Fruit fly (Drosophila melanogaster) whole organism, adult: Measurements from ENCODE around the gene CG42798.

ENCODE experiments used
- CG11617 ChIP-seq: fragments of 200-800 bp; sonication (Bioruptor generic); optimal IDR thresholded peaks from 2 replicates; lab custom pipeline; 2017; ENCODE audit warnings: mild to moderate bottlenecking, missing biosample characterization, missing genetic modification reagents, missing genetic modification characterization
- CG12768 ChIP-seq: fragments of 200-800 bp; sonication (Bioruptor generic); optimal IDR thresholded peaks from 2 replicates; lab custom pipeline; 2017; ENCODE audit warnings: missing biosample characterization, missing genetic modification characterization, mild to moderate bottlenecking, moderate library complexity, missing genetic modification reagents
- CG14711 ChIP-seq: fragments of 200-800 bp; sonication (Bioruptor generic); optimal IDR thresholded peaks from 2 replicates; lab custom pipeline; 2018; ENCODE audit warnings: missing biosample characterization, mild to moderate bottlenecking, missing genetic modification characterization, moderate library complexity
- CG1620 ChIP-seq: fragments of 200-800 bp; sonication (Bioruptor generic); optimal IDR thresholded peaks from 2 replicates; lab custom pipeline; 2016; ENCODE audit warnings: missing biosample characterization, missing genetic modification characterization
- CG33017 ChIP-seq: fragments of 200-800 bp; sonication (Bioruptor generic); optimal IDR thresholded peaks from 2 replicates; lab custom pipeline; 2018; ENCODE audit warnings: missing biosample characterization, mild to moderate bottlenecking, missing genetic modification characterization, moderate library complexity
- CG5204 ChIP-seq: fragments of 200-800 bp; sonication (Bioruptor generic); optimal IDR thresholded peaks from 2 replicates; lab custom pipeline; 2016; ENCODE audit warnings: missing biosample characterization, missing genetic modification characterization
- CG7045 ChIP-seq: fragments of 200-800 bp; sonication (Bioruptor generic); optimal IDR thresholded peaks from 2 replicates; lab custom pipeline; 2017; ENCODE audit warnings: missing biosample characterization, mild to moderate bottlenecking, missing genetic modification characterization
- CG7101 ChIP-seq: fragments of 200-800 bp; sonication (Bioruptor generic); optimal IDR thresholded peaks from 2 replicates; lab custom pipeline; 2018; ENCODE audit warnings: missing biosample characterization, mild to moderate bottlenecking, missing genetic modification characterization, moderate library complexity
- Clk ChIP-seq: fragments of 200-800 bp; sonication (Bioruptor generic); optimal IDR thresholded peaks from 2 replicates; lab custom pipeline; 2017; ENCODE audit warnings: missing biosample characterization, missing genetic modification characterization
- Crg-1 ChIP-seq: fragments of 200-800 bp; sonication (Bioruptor generic); optimal IDR thresholded peaks from 2 replicates; lab custom pipeline; 2016; ENCODE audit warnings: missing biosample characterization, missing genetic modification characterization
- Hr96 ChIP-seq: fragments of 200-800 bp; sonication (Bioruptor generic); optimal IDR thresholded peaks from 2 replicates; lab custom pipeline; 2016; ENCODE audit warnings: missing biosample characterization, missing genetic modification characterization
- Mnt ChIP-seq: fragments of 200-800 bp; sonication (Bioruptor generic); optimal IDR thresholded peaks from 2 replicates; lab custom pipeline; 2016; ENCODE audit warnings: missing biosample characterization, mild to moderate bottlenecking, missing genetic modification characterization
- bab1 ChIP-seq: fragments of 200-800 bp; sonication (Bioruptor generic); optimal IDR thresholded peaks from 3 replicates; lab custom pipeline; 2019; ENCODE audit warnings: missing biosample characterization, mild to moderate bottlenecking, missing genetic modification characterization, moderate library complexity
- cic ChIP-seq: fragments of 200-800 bp; sonication (Bioruptor generic); optimal IDR thresholded peaks from 2 replicates; lab custom pipeline; 2017; ENCODE audit warnings: missing biosample characterization, mild to moderate bottlenecking, missing genetic modification characterization, moderate library complexity
- cnc ChIP-seq, 2 experiments: fragments of >200 bp; optimal IDR thresholded peaks; 2 replicates each; lab custom pipeline; 2017
- kay ChIP-seq: fragments of 200-800 bp; sonication (Bioruptor generic); peaks from one replicate; lab custom pipeline; 2016; ENCODE audit warnings: missing biosample characterization, missing genetic modification characterization, borderline replicate concordance
- ovo ChIP-seq: fragments of 200-800 bp; sonication (Bioruptor generic); optimal IDR thresholded peaks from 2 replicates; lab custom pipeline; 2016; ENCODE audit warnings: missing biosample characterization, missing genetic modification characterization
- pad ChIP-seq: fragments of 200-800 bp; sonication (Bioruptor generic); optimal IDR thresholded peaks from 3 replicates; lab custom pipeline; 2017; ENCODE audit warnings: missing biosample characterization, missing genetic modification characterization, mild to moderate bottlenecking, moderate library complexity, missing genetic modification reagents
- tj ChIP-seq: fragments of 200-800 bp; sonication (Bioruptor generic); optimal IDR thresholded peaks from 3 replicates; lab custom pipeline; 2017; ENCODE audit warnings: missing biosample characterization, mild to moderate bottlenecking, missing genetic modification characterization, moderate library complexity
- toe ChIP-seq: fragments of 200-800 bp; sonication (Bioruptor generic); optimal IDR thresholded peaks from 2 replicates; lab custom pipeline; 2016; ENCODE audit warnings: missing biosample characterization, missing genetic modification characterization

The CG42798 gene

DNA sequence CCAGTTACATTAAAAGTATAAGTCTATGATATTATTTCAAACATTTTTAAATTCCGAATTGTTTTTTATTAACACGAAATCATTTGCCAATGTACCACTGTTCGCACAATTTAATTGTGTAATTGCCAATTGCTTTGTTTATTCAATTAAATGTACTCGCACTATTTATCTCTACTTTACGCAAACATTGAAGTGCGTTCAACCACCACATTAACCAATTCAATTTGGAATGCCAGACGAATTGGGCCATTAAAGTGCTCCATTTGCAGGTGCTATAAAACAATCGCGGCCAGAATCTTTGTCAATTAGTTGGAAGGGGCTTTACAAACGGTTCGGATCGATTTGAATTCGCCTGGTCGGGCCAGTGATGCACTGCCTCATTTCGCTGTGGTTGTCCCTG is 4.3 kb downstream of the CG42798 start, which contains the start of gene CG5863:
Gene CG5863 (plus strand): TSS at position 301 of the 400 bp plus-strand sequence.
- TF ChIP-seq ovo (no peak), pad (GFP tag; lab: Kevin White, UChicago) (no peak), CG33017 (tag; lab: Kevin White, UChicago) (no peak), kay (no peak), CG11617 (no peak), CG12768 (no peak), toe (no peak), Clk (GFP tag; lab: Kevin White, UChicago) (no peak), Hr96 (GFP tag; lab: Kevin White, UChicago) (no peak), CG7101 (tag; lab: Kevin White, UChicago) (no peak), bab1 (GFP tag; lab: Kevin White, UChicago) (no peak), CG14711 (tag; lab: Kevin White, UChicago) (no peak), CG1620 (GFP tag; lab: Kevin White, UChicago) (no peak), Crg-1 (GFP tag; lab: Kevin White, UChicago) (no peak), cic (GFP tag; lab: Kevin White, UChicago) (no peak), CG5204 (GFP tag; lab: Kevin White, UChicago) (no peak), tj (GFP tag; lab: Kevin White, UChicago) (no peak), cnc (optimal IDR thresholded peaks at IDR 0.05; lab: Kevin White, UChicago) (no peak), CG7045 (no peak), Mnt (GFP tag; lab: Kevin White, UChicago) (no peak)

DNA sequence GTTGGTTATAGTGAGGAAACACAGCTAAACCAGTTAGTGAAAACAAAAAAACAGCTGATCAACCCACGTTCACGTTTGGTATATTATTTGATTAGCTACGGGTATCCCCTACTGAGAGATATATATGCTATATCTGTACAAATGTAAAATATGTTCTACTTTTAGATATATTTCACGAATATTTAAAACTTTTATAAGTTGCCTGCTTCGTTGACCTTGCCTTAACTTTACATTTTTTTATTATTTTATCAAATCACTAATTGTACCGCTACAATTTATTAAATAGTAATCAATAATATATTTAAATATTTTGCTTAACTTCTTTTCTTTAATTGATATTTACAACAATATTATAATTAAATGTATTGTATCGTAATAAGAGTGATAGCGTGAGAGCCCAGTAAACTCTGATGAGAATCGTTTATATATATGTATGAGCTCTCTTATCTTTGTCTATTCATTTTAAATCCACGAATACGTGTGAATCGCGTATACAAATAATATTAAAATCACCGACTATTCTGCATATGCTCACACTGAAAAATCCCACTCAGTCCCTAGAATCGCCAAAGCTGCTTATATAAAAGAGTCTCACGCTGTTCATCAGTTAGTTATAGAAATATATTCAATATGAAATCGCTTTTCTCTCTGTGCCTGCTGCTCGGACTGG is 6.1 kb downstream of the CG42798 start, which contains the start of gene CG42821:
Gene CG42821 (plus strand): TSS at position 620 of the 670 bp plus-strand sequence.
- TF ChIP-seq bab1 (GFP tag; lab: Kevin White, UChicago): peak; percentile 23
- peak; percentile 29 for TF ChIP-seq CG14711 (tag; lab: Kevin White, UChicago)
- no peak for TF ChIP-seq cnc (optimal IDR thresholded peaks at IDR 0.05; lab: Kevin White, UChicago)

DNA sequence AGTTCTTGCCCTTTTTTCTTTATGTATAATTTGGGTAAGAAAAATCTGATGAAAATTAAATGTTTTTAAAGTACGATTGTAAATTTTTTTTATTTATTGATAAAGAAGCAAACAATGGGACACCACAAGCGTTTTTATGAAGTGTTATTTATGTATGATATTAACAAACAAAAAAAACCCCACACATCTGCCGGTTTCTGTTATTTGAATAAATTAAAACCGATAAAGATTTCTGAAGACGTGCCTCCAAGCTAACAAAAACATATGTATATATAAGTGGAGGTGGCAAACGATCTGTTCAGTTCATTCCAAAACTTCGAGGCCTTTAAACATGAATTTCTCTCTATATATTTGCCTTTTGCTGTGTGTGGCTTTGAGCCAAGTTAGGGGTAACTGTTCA is 7.1 kb downstream of the CG42798 start, which contains the start of gene CG42822:
Gene CG42822 (plus strand): TSS at position 301 of the 400 bp plus-strand sequence.
- TF ChIP-seq ovo (no peak), cnc (optimal IDR thresholded peaks at IDR 0.05; lab: Kevin White, UChicago) (no peak), CG14711 (tag; lab: Kevin White, UChicago) (no peak), tj (GFP tag; lab: Kevin White, UChicago) (no peak), CG1620 (GFP tag; lab: Kevin White, UChicago) (no peak)

DNA sequence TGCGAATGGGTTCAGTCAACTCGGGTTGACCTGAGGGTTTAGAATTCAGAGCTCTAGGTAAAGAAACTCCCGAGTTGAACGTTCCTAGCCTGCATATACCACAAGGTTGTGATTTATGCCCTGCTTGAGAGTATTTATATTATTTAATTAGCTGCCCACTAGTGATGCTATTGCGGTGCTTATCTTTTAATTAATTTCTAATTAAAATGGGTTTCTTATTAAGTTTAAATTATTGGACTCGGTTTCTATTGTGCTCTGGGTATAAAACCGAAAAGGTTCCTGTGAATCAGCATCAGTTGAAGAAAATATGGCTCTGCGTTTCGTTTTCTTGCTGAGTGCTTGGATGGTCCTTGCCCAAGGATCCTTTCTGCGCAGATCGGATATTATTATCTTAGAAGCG is 9.0 kb downstream of the CG42798 start, which contains the start of gene CG5866:
Gene CG5866 (plus strand): TSS at position 301 of the 400 bp plus-strand sequence.
- TF ChIP-seq Clk (GFP tag; lab: Kevin White, UChicago) (no peak), Hr96 (GFP tag; lab: Kevin White, UChicago) (no peak), Mnt (GFP tag; lab: Kevin White, UChicago) (no peak), CG5204 (GFP tag; lab: Kevin White, UChicago) (no peak), CG7045 (no peak), toe (no peak), CG33017 (tag; lab: Kevin White, UChicago) (no peak), Crg-1 (GFP tag; lab: Kevin White, UChicago) (no peak), CG14711 (tag; lab: Kevin White, UChicago) (no peak), CG11617 (no peak), bab1 (GFP tag; lab: Kevin White, UChicago) (no peak), ovo (no peak), pad (GFP tag; lab: Kevin White, UChicago) (no peak), CG1620 (GFP tag; lab: Kevin White, UChicago) (no peak), cic (GFP tag; lab: Kevin White, UChicago) (no peak), kay (no peak), CG12768 (no peak), cnc (optimal IDR thresholded peaks at IDR 0.05; lab: Kevin White, UChicago) (no peak), tj (GFP tag; lab: Kevin White, UChicago) (no peak)

DNA sequence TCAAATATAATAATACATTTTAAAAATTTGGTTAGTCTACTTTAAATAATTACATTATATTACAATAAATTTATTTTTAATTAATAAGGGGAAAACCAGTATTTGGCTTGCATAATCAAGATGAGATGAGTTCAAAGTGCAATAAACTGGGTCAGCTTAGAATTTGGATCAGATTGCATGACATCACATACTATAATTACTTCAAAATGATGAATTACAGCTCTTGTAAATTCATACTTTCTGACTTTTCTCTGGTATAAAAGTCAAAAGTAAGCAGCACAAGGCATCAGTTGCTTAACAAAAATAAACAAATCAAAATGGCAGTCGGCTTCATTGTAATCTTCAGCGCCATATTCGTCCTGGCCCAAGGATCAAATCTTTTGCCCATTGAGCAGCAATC is 10.7 kb downstream of the CG42798 start, which contains the start of gene CG33333:
Gene CG33333 (plus strand): TSS at position 301 of the 400 bp plus-strand sequence.
- TF ChIP-seq CG1620 (GFP tag; lab: Kevin White, UChicago) (no peak), CG7101 (tag; lab: Kevin White, UChicago) (no peak), pad (GFP tag; lab: Kevin White, UChicago) (no peak)

DNA sequence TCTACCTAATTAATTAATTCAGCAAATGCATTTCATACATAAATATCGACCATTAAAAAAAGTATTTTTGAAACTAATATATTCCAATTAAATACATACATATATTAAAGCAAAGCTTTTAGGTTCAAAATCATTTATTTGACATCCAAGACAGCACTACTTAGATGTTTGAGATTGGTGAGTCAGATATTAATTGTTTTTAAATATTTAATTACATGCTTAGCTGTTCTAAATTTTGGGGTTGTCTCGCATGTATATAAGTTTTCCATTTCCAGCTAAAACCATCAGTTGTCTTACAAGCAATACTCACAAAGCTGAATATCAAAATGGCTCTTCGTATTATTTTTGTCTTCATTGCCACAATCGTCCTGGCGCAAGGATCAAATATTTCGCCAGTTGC is 12.0 kb downstream of the CG42798 start, which contains the start of gene CG42834:
Gene CG42834 (plus strand): TSS at position 301 of the 400 bp plus-strand sequence.
- TF ChIP-seq Clk (GFP tag; lab: Kevin White, UChicago): no peak
- no peak for TF ChIP-seq cic (GFP tag; lab: Kevin White, UChicago)
- no peak for TF ChIP-seq CG5204 (GFP tag; lab: Kevin White, UChicago)
- TF ChIP-seq Mnt (GFP tag; lab: Kevin White, UChicago): no peak
- TF ChIP-seq CG14711 (tag; lab: Kevin White, UChicago): no peak
- no peak for TF ChIP-seq Crg-1 (GFP tag; lab: Kevin White, UChicago)
- TF ChIP-seq CG1620 (GFP tag; lab: Kevin White, UChicago): no peak
- no peak for TF ChIP-seq bab1 (GFP tag; lab: Kevin White, UChicago)
- no peak for TF ChIP-seq Hr96 (GFP tag; lab: Kevin White, UChicago)
